Worm (Caenorhabditis elegans) whole organism, midembryonic: ENCODE measurements around the gene K09E9.1.

Source experiments
- T22C8.4 ChIP-seq: fragments of 200-800 bp; sonication (Bioruptor generic); IDR thresholded peaks from 2 replicates; pipeline ENCODE4 v1.3.6; 2022; ENCODE audit warnings: missing genetic modification characterization, missing compliant biosample characterization
- cog-1 ChIP-seq: sonication (generic microtip); optimal IDR thresholded peaks from 2 replicates; lab custom pipeline; 2016; ENCODE audit warnings: missing genetic modification characterization, missing compliant biosample characterization
- flt-1 ChIP-seq: fragments of 200-800 bp; sonication (Bioruptor generic); IDR thresholded peaks from 2 replicates; pipeline ENCODE4 v1.3.6; 2022; ENCODE audit warnings: missing genetic modification characterization, missing compliant biosample characterization
- klf-2 ChIP-seq: fragments of 200-800 bp; sonication (Bioruptor generic); conservative IDR thresholded peaks from 2 replicates; pipeline ENCODE4 v1.3.6; 2022; ENCODE audit warnings: missing genetic modification reagents, missing genetic modification characterization, missing compliant biosample characterization
- med-1 ChIP-seq: sonication (generic microtip); optimal IDR thresholded peaks from 2 replicates; lab custom pipeline; 2017; ENCODE audit warnings: missing genetic modification characterization, mild to moderate bottlenecking, missing compliant biosample characterization, antibody characterized with exemption, missing genetic modification reagents; ENCODE audit not compliant: insufficient read depth
- ref-1 ChIP-seq: fragments of 200-800 bp; sonication (Bioruptor generic); conservative IDR thresholded peaks from 2 replicates; pipeline ENCODE4 v1.3.6; 2022; ENCODE audit warnings: missing genetic modification reagents, missing genetic modification characterization, missing compliant biosample characterization
- tab-1 ChIP-seq: fragments of 200-800 bp; sonication (Bioruptor generic); IDR thresholded peaks from 2 replicates; pipeline ENCODE4 v1.3.6; 2022; ENCODE audit warnings: missing genetic modification characterization, missing compliant biosample characterization
- ztf-23 ChIP-seq: fragments of 200-800 bp; sonication (Bioruptor generic); IDR thresholded peaks from 2 replicates; pipeline ENCODE4 v1.3.6; 2022; ENCODE audit warnings: missing genetic modification reagents, missing genetic modification characterization, missing compliant biosample characterization
- ztf-29 ChIP-seq: fragments of 200-800 bp; sonication (Bioruptor generic); IDR thresholded peaks from 2 replicates; pipeline ENCODE4 v1.3.6; 2022; ENCODE audit warnings: missing genetic modification reagents, missing genetic modification characterization, missing compliant biosample characterization

K09E9.1 gene

ce11 chrX:15628945-15629344 is 8.6 kb downstream of the K09E9.1 start:
- no peak for TF ChIP-seq klf-2
- TF ChIP-seq ref-1 (GFP tag; lab: Robert Waterston, UW): no peak
- no peak for TF ChIP-seq ztf-23 (GFP tag; lab: Robert Waterston, UW)
- TF ChIP-seq med-1 (GFP tag; lab: Kevin White, UChicago): no peak
- TF ChIP-seq flt-1: no peak
- TF ChIP-seq T22C8.4 (GFP tag; lab: Robert Waterston, UW): no peak
- no peak for TF ChIP-seq ztf-29
- no peak for TF ChIP-seq cog-1 (tag; lab: Kevin White, UChicago)
- no peak for TF ChIP-seq tab-1 (GFP tag; lab: Robert Waterston, UW)

- TF ChIP-seq flt-1: no peak
Measured at ce11 chrX:15629615-15630014, 9.3 kb downstream of the K09E9.1 start.

- TF ChIP-seq ztf-29 (no peak), klf-2 (no peak), T22C8.4 (GFP tag; lab: Robert Waterston, UW) (no peak), ztf-23 (GFP tag; lab: Robert Waterston, UW) (no peak), med-1 (GFP tag; lab: Kevin White, UChicago) (no peak), tab-1 (GFP tag; lab: Robert Waterston, UW) (no peak), flt-1 (no peak), cog-1 (tag; lab: Kevin White, UChicago) (no peak), ref-1 (GFP tag; lab: Robert Waterston, UW) (no peak)
Measured at ce11 chrX:15630340-15630739, 10.0 kb downstream of the K09E9.1 start, which contains the start of gene K09E9.4. TSS of gene K09E9.4 (minus strand) at chrX:15630440.

ce11 chrX:15630790-15631204 is 10.5 kb downstream of the K09E9.1 start:
- no peak for TF ChIP-seq flt-1
- TF ChIP-seq klf-2: no peak
- no peak for TF ChIP-seq cog-1 (tag; lab: Kevin White, UChicago)
- no peak for TF ChIP-seq ref-1 (GFP tag; lab: Robert Waterston, UW)
- TF ChIP-seq tab-1 (GFP tag; lab: Robert Waterston, UW): no peak
- TF ChIP-seq ztf-29: no peak
- no peak for TF ChIP-seq med-1 (GFP tag; lab: Kevin White, UChicago)
- TF ChIP-seq T22C8.4 (GFP tag; lab: Robert Waterston, UW): no peak
- TF ChIP-seq ztf-23 (GFP tag; lab: Robert Waterston, UW): no peak

ce11 chrX:15633964-15634363 is 13.7 kb downstream of the K09E9.1 start:
- TF ChIP-seq med-1 (GFP tag; lab: Kevin White, UChicago) (no peak), ref-1 (GFP tag; lab: Robert Waterston, UW) (no peak), cog-1 (tag; lab: Kevin White, UChicago) (no peak), tab-1 (GFP tag; lab: Robert Waterston, UW) (no peak), klf-2 (no peak), ztf-23 (GFP tag; lab: Robert Waterston, UW) (no peak), flt-1 (no peak), T22C8.4 (GFP tag; lab: Robert Waterston, UW) (no peak), ztf-29 (no peak)

DNA sequence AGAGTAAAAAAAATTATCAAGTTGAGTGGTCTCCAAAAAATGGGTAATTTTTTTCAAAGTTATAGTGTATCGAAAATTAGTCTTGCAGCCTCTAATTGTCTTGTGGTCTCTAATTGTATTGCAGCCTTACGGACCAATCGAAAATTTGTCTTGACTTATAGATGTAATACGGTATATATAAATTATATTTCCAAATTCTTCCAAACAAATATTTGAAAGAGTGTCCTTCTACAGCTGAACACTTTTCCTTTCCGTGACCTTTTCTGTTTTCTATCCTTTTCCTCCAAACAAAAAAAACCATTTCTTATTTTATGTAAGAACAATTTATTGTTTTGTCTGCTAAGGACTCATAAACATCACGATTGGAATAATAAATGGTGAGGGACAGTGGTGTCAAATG is 20.3 kb downstream of the K09E9.1 start, which contains the start of gene K09E9.7:
Gene K09E9.7, plus strand, starts transcription at position 301 of the 400 bp plus-strand sequence.
- TF ChIP-seq klf-2: no peak
- no peak for TF ChIP-seq med-1 (GFP tag; lab: Kevin White, UChicago)
- no peak for TF ChIP-seq tab-1 (GFP tag; lab: Robert Waterston, UW)
- TF ChIP-seq ref-1 (GFP tag; lab: Robert Waterston, UW): no peak
- no peak for TF ChIP-seq ztf-23 (GFP tag; lab: Robert Waterston, UW)
- TF ChIP-seq ztf-29: no peak

DNA sequence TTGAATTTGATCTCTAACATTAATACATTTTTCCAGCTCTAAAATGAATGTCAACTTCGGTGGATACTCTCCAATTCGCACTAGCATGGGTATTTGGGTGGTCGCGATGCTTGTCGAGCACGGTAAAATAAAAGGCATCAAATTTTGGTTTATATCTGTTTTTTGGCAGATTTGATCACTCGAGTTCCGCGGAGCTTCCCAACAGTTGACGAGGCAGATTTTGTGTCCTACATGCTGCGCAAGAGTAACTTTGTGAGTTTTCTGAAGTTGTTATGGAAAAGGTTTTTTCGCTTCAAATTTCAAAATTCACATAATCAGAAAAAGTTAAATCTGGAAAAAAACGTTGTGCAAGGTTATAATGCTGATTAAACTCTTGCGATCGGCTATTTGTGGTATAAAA is 21.1 kb downstream of the K09E9.1 start:
- no peak for TF ChIP-seq klf-2

ce11 chrX:15642638-15643037 is 22.3 kb downstream of the K09E9.1 start, which contains the start of gene H08J19.1:
TSS of gene H08J19.1 (plus strand) at chrX:15642938.
- TF ChIP-seq med-1 (GFP tag; lab: Kevin White, UChicago): no peak
- TF ChIP-seq ztf-23 (GFP tag; lab: Robert Waterston, UW): no peak
- TF ChIP-seq ref-1 (GFP tag; lab: Robert Waterston, UW): no peak
- no peak for TF ChIP-seq tab-1 (GFP tag; lab: Robert Waterston, UW)
- TF ChIP-seq cog-1 (tag; lab: Kevin White, UChicago): no peak
- no peak for TF ChIP-seq flt-1
- TF ChIP-seq ztf-29: no peak
- TF ChIP-seq klf-2: no peak
- no peak for TF ChIP-seq T22C8.4 (GFP tag; lab: Robert Waterston, UW)

DNA sequence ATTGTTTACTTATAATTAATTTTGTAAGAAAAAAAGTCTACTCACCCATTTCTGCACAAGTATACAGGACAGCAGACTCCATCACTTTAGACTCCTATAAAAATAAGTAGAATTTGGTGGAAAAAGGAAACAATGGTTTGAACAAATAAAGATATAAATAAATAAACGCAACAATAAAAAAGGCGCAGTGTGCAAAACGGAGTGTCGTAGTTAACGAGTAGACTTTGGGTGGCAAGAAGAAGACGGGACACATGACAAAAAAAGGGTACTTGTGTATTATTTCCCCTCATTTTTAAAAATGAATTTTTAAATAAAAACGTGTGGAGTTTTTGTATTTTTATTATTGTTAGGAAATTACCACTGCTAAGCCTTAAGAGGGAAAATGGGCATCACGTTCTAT is 27.0 kb downstream of the K09E9.1 start, which contains the start of gene F59D12.5:
Gene F59D12.5, minus strand, starts transcription at position 94 of the 400 bp plus-strand sequence.
- TF ChIP-seq klf-2 (no peak), tab-1 (GFP tag; lab: Robert Waterston, UW) (no peak), ztf-23 (GFP tag; lab: Robert Waterston, UW) (no peak), flt-1 (no peak), med-1 (GFP tag; lab: Kevin White, UChicago) (no peak), T22C8.4 (GFP tag; lab: Robert Waterston, UW) (no peak), ref-1 (GFP tag; lab: Robert Waterston, UW) (no peak), cog-1 (tag; lab: Kevin White, UChicago) (no peak), ztf-29 (no peak)

ce11 chrX:15650428-15650827 is 30.1 kb downstream of the K09E9.1 start:
- TF ChIP-seq flt-1 (no peak), med-1 (GFP tag; lab: Kevin White, UChicago) (no peak), tab-1 (GFP tag; lab: Robert Waterston, UW) (no peak), cog-1 (tag; lab: Kevin White, UChicago) (no peak), klf-2 (no peak), T22C8.4 (GFP tag; lab: Robert Waterston, UW) (no peak)
